Fruit fly (Drosophila melanogaster): Measurements from ENCODE around the gene Act5C.

The Act5C gene

dm6 chrX:5876584-5876983, 24.1 kb upstream of the Act5C start, which contains the start of gene mof (continued):
- TF ChIP-seq Atf6 (GFP tag; IDR thresholded peaks at IDR 0.05) = no peak
- no peak for TF ChIP-seq CG18262 (tag; optimal IDR thresholded peaks at IDR 0.05)
- TF ChIP-seq NC2β (GFP tag; optimal IDR thresholded peaks at IDR 0.05) = no peak
- no peak for TF ChIP-seq Dbx (GFP tag; IDR thresholded peaks at IDR 0.05)
- no peak for TF ChIP-seq odd (GFP tag; optimal IDR thresholded peaks at IDR 0.05)
- no peak for TF ChIP-seq CG34422 (GFP tag; IDR thresholded peaks at IDR 0.05)
- no peak for TF ChIP-seq CG6175 (GFP tag; IDR thresholded peaks at IDR 0.05)
- no peak for TF ChIP-seq GATAe (GFP tag; conservative IDR thresholded peaks at IDR 0.05)
- no peak for TF ChIP-seq Max (GFP tag; optimal IDR thresholded peaks at IDR 0.05)
- TF ChIP-seq pros (GFP tag; optimal IDR thresholded peaks at IDR 0.05) = no peak
- TF ChIP-seq CG4617 (GFP tag; optimal IDR thresholded peaks at IDR 0.05; ENCODE audit: borderline replicate concordance) = peak; percentile 54
- TF ChIP-seq sna (GFP tag; IDR thresholded peaks at IDR 0.05; ENCODE audit: partially characterized antibody) = peak; percentile 72
- TF ChIP-seq mirr (GFP tag; optimal IDR thresholded peaks at IDR 0.05) = no peak
- TF ChIP-seq trem (tag; optimal IDR thresholded peaks at IDR 0.05) = peak; percentile 18
- TF ChIP-seq vfl (GFP tag; optimal IDR thresholded peaks at IDR 0.05) = no peak
- TF ChIP-seq CG10147 (GFP tag; optimal IDR thresholded peaks at IDR 0.05) = no peak
- no peak for TF ChIP-seq CG9215 (GFP tag; IDR thresholded peaks at IDR 0.05)
- no peak for TF ChIP-seq NfI (GFP tag; optimal IDR thresholded peaks at IDR 0.05)
- TF ChIP-seq sima (GFP tag; optimal IDR thresholded peaks at IDR 0.05) = no peak
- TF ChIP-seq CG10274 (GFP tag; optimal IDR thresholded peaks at IDR 0.05) = no peak
- TF ChIP-seq CG4707 (GFP tag; optimal IDR thresholded peaks at IDR 0.05) = no peak
- no peak for TF ChIP-seq HmgZ (tag; optimal IDR thresholded peaks at IDR 0.05)
- no peak for TF ChIP-seq CG3847 (GFP tag; IDR thresholded peaks at IDR 0.05)
- TF ChIP-seq Scr (GFP tag; IDR thresholded peaks at IDR 0.05; ENCODE audit: partially characterized antibody) = peak; percentile 75
- no peak for TF ChIP-seq tup (GFP tag; optimal IDR thresholded peaks at IDR 0.05)
- TF ChIP-seq ab (GFP tag; optimal IDR thresholded peaks at IDR 0.05) = no peak
- no peak for TF ChIP-seq lov (optimal IDR thresholded peaks at IDR 0.05)
- no peak for TF ChIP-seq lov (GFP tag; IDR thresholded peaks at IDR 0.05)
- TF ChIP-seq CG1603 (tag; optimal IDR thresholded peaks at IDR 0.05) = no peak
- no peak for TF ChIP-seq ttk (GFP tag; IDR thresholded peaks at IDR 0.05)
- TF ChIP-seq stwl (tag; optimal IDR thresholded peaks at IDR 0.05) = peak; percentile 61
- no peak for TF ChIP-seq trh (GFP tag; optimal IDR thresholded peaks at IDR 0.05)
- TF ChIP-seq exex (tag; optimal IDR thresholded peaks at IDR 0.05) = no peak
- no peak for TF ChIP-seq so (GFP tag; IDR thresholded peaks at IDR 0.05)
- TF ChIP-seq kni (GFP tag; optimal IDR thresholded peaks at IDR 0.05) = no peak
- TF ChIP-seq ems (GFP tag; optimal IDR thresholded peaks at IDR 0.05) = no peak
- no peak for TF ChIP-seq ash1 (GFP tag; optimal IDR thresholded peaks at IDR 0.05)
- TF ChIP-seq CG17186 (GFP tag; optimal IDR thresholded peaks at IDR 0.05) = no peak
- TF ChIP-seq z (GFP tag; IDR thresholded peaks at IDR 0.05) = no peak
- TF ChIP-seq Hsf (GFP tag; optimal IDR thresholded peaks at IDR 0.05) = no peak

- TF ChIP-seq Max (GFP tag; optimal IDR thresholded peaks at IDR 0.05) (peak; percentile 39), D19A (tag; optimal IDR thresholded peaks at IDR 0.05) (peak; percentile 23), CG9609 (GFP tag; optimal IDR thresholded peaks at IDR 0.05) (peak; percentile 57), tup (GFP tag; optimal IDR thresholded peaks at IDR 0.05) (no peak), dpn (GFP tag; optimal IDR thresholded peaks at IDR 0.05) (peak; percentile 59 to 66), CG33557 (GFP tag; optimal IDR thresholded peaks at IDR 0.05) (peak; percentile 21), pb (GFP tag; optimal IDR thresholded peaks at IDR 0.05) (peak; percentile 37), CG3838 (GFP tag; optimal IDR thresholded peaks at IDR 0.05) (no peak), Poxn (GFP tag; IDR thresholded peaks at IDR 0.05) (no peak), zfh1 (GFP tag; IDR thresholded peaks at IDR 0.05) (peak; percentile 28; the same call in 1 of the 3 replicates), lola (GFP tag; optimal IDR thresholded peaks at IDR 0.05) (no peak), knrl (GFP tag; IDR thresholded peaks at IDR 0.05; ENCODE audit: partially characterized antibody) (peak; percentile 67), ase (GFP tag; IDR thresholded peaks at IDR 0.05) (no peak), NK7.1 (GFP tag; optimal IDR thresholded peaks at IDR 0.05) (no peak), CG1024 (GFP tag; IDR thresholded peaks at IDR 0.05) (no peak), hbn (GFP tag; IDR thresholded peaks at IDR 0.05; ENCODE audit: partially characterized antibody) (peak; percentile 69)
Observed at dm6 chrX:5879543-5879943, 21.1 kb upstream of the Act5C start, which contains the start of the genes Usp30 and CG16721. TSS of gene Usp30 (minus strand) at chrX:5879787. TSS of gene CG16721 (plus strand) at chrX:5879869.

Data from whole organism, embryonic.